Fruit fly (Drosophila melanogaster) whole organism, pupa: ENCODE measurements around the gene Eo.

Experiments
- CG13204 ChIP-seq: fragments of 200-800 bp; sonication (Bioruptor generic); optimal IDR thresholded peaks from 2 replicates; lab custom pipeline; 2018; ENCODE audit warnings: missing biosample characterization, mild to moderate bottlenecking, missing genetic modification characterization, moderate library complexity
- CG15710 ChIP-seq: fragments of 200-800 bp; sonication (Bioruptor generic); optimal IDR thresholded peaks from 2 replicates; lab custom pipeline; 2018; ENCODE audit warnings: missing biosample characterization, mild to moderate bottlenecking, missing genetic modification characterization, moderate library complexity
- CG17806 ChIP-seq: fragments of 200-800 bp; sonication (Bioruptor generic); optimal IDR thresholded peaks from 2 replicates; lab custom pipeline; 2018; ENCODE audit warnings: missing biosample characterization, mild to moderate bottlenecking, missing genetic modification characterization, moderate library complexity
- CG32121 ChIP-seq: fragments of 200-800 bp; sonication (Bioruptor generic); IDR thresholded peaks from 2 replicates; pipeline ENCODE4 v1.3.6; 2022; ENCODE audit warnings: missing biosample characterization, missing genetic modification characterization
- CG34367 ChIP-seq: fragments of 200-800 bp; sonication (Bioruptor generic); optimal IDR thresholded peaks from 2 replicates; lab custom pipeline; 2018; ENCODE audit warnings: missing biosample characterization, mild to moderate bottlenecking, missing genetic modification characterization
- CG4496 ChIP-seq: fragments of 200-800 bp; sonication (Bioruptor generic); IDR thresholded peaks from 3 replicates; pipeline ENCODE4 v1.3.6; 2022; ENCODE audit warnings: missing biosample characterization, missing genetic modification characterization
- CG8301 ChIP-seq: fragments of 200-800 bp; sonication (Bioruptor generic); optimal IDR thresholded peaks from 2 replicates; lab custom pipeline; 2018; ENCODE audit warnings: missing biosample characterization, mild to moderate bottlenecking, missing genetic modification characterization
- EcR ChIP-seq: fragments of 200-800 bp; sonication (Bioruptor generic); optimal IDR thresholded peaks from 3 replicates; lab custom pipeline; 2019; ENCODE audit warnings: missing biosample characterization, missing genetic modification characterization, mild to moderate bottlenecking, moderate library complexity, missing genetic modification reagents
- rn ChIP-seq: fragments of 200-800 bp; sonication (Bioruptor generic); IDR thresholded peaks from 2 replicates; pipeline ENCODE4 v1.3.6; 2022; ENCODE audit warnings: missing biosample characterization, missing genetic modification characterization

dm6 chrX:14936250-14936649 lies 17.6 kb upstream of the Eo start:
- TF ChIP-seq CG13204 (GFP tag; lab: Kevin White, UChicago), result no peak
- TF ChIP-seq CG17806, result no peak
- TF ChIP-seq CG4496 (GFP tag; lab: Robert Waterston, UW), result no peak
- TF ChIP-seq CG32121 (GFP tag; lab: Robert Waterston, UW), result no peak
- no peak for TF ChIP-seq CG15710 (tag; lab: Kevin White, UChicago)
- TF ChIP-seq rn, result no peak
- no peak for TF ChIP-seq CG34367 (tag; lab: Kevin White, UChicago)
- no peak for TF ChIP-seq CG8301 (tag; lab: Kevin White, UChicago)
- no peak for TF ChIP-seq EcR (GFP tag; lab: Kevin White, UChicago)
